Worm (Caenorhabditis elegans) whole organism, mixed stage, embryonic: ENCODE measurements around the gene T19H12.3.

Source experiments
- M03D4.4 ChIP-seq: sonication (generic microtip); optimal IDR thresholded peaks from 2 replicates; lab custom pipeline; 2017; ENCODE audit warnings: mild to moderate bottlenecking, missing genetic modification characterization, missing compliant biosample characterization
- elt-3 ChIP-seq: fragments of 150-350 bp; optimal IDR thresholded peaks from 2 replicates; lab custom pipeline; 2014; ENCODE audit warnings: missing biosample characterization, missing genetic modification characterization
- mls-2 ChIP-seq: sonication (generic microtip); optimal IDR thresholded peaks from 2 replicates; lab custom pipeline; 2016; ENCODE audit warnings: mild to moderate bottlenecking, missing genetic modification characterization, moderate library complexity, missing compliant biosample characterization
- nhr-76 ChIP-seq: sonication (generic microtip); optimal IDR thresholded peaks from 2 replicates; lab custom pipeline; 2017; ENCODE audit warnings: missing biosample characterization, missing genetic modification characterization
- pha-4 ChIP-seq: fragments of 150-350 bp; optimal IDR thresholded peaks from 2 replicates; lab custom pipeline; 2018; ENCODE audit warnings: missing biosample characterization, missing genetic modification reagents, missing genetic modification characterization
- sptf-1 ChIP-seq: sonication (generic microtip); optimal IDR thresholded peaks from 2 replicates; lab custom pipeline; 2017; ENCODE audit warnings: mild to moderate bottlenecking, missing genetic modification characterization, moderate library complexity, missing compliant biosample characterization

DNA sequence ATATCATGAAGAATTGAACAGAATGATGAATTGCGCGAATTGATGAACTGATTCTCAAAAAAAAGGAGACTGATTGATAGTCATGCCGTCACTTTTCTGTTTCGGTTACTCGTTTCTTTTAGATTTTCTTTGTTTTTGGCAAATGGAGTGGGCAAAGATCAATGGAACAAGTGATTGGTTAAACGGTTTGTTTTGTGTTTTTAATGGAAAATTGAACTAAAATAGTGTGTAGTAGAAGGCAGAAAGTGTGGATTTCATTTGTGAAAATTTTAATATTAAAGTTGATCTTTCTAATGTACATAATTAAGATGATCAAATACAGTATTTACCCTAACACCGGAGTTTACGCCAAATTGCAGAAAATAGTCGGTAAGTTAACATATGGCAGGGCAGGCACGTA lies 45.6 kb upstream of the T19H12.3 start, which contains the start of gene nas-9:
- TF ChIP-seq sptf-1 (tag; lab: Kevin White, UChicago) (no peak), nhr-76 (tag; lab: Kevin White, UChicago) (no peak), M03D4.4 (tag; lab: Kevin White, UChicago) (no peak), elt-3 (tag; lab: Kevin White, UChicago) (no peak), mls-2 (tag; lab: Kevin White, UChicago) (no peak), pha-4 (tag; lab: Kevin White, UChicago) (no peak)
